Worm (Caenorhabditis elegans) whole organism, late embryonic: ENCODE measurements around the gene srv-24.

Experiments used
- K09A11.1 ChIP-seq: sonication (generic microtip); optimal IDR thresholded peaks from 2 replicates; lab custom pipeline; 2017; ENCODE audit warnings: antibody characterized with exemption, mild to moderate bottlenecking, missing genetic modification characterization, missing compliant biosample characterization; ENCODE audit not compliant: insufficient read depth
- ceh-19 ChIP-seq: fragments of 200-800 bp; sonication (Bioruptor generic); optimal IDR thresholded peaks from 2 replicates; lab custom pipeline; 2018; ENCODE audit warnings: mild to moderate bottlenecking, missing genetic modification characterization, missing compliant biosample characterization
- dve-1 ChIP-seq: sonication (generic microtip); optimal IDR thresholded peaks from 2 replicates; lab custom pipeline; 2017; ENCODE audit warnings: antibody characterized with exemption, mild to moderate bottlenecking, missing genetic modification characterization, missing compliant biosample characterization
- madf-2 ChIP-seq: sonication (generic microtip); optimal IDR thresholded peaks from 2 replicates; lab custom pipeline; 2017; ENCODE audit warnings: missing genetic modification characterization, missing compliant biosample characterization
- pag-3 ChIP-seq: sonication (generic microtip); optimal IDR thresholded peaks from 2 replicates; lab custom pipeline; 2016; ENCODE audit warnings: missing compliant biosample characterization, missing genetic modification characterization, borderline replicate concordance
- sdc-2 ChIP-seq: sonication (generic microtip); optimal IDR thresholded peaks from 2 replicates; lab custom pipeline; 2016; ENCODE audit warnings: missing genotype, missing genetic modification characterization, missing compliant biosample characterization

DNA sequence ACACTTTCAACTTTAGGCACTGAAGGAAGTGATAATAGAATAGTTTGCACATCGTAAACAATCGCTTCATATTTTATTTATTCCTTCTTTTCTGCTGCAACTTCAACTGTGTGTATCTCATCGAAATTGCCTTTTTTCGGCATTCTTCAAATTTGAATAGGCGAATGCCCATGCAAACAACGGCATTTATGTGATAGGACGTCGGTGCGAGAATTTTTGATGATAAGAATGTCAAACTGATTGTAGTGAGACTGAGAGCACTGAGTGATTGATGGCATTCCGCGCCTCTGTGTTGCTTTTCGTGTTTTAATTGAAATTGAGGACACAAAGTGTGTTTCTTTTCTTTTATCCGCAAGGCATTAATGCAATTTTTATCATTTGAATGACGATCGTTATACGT lies 40.1 kb upstream of the srv-24 start:
- TF ChIP-seq sdc-2 (no peak), K09A11.1 (tag; lab: Kevin White, UChicago) (no peak), madf-2 (tag; lab: Kevin White, UChicago) (no peak), pag-3 (no peak), ceh-19 (GFP tag; lab: Kevin White, UChicago) (no peak), dve-1 (tag; lab: Kevin White, UChicago) (no peak)
